Fruit fly (Drosophila melanogaster) S2 (cell line): ENCODE measurements around the gene MED20.

Source experiments
- CG8478 ChIP-seq: fragments of >200 bp; optimal IDR thresholded peaks from 2 replicates; lab custom pipeline; 2018
- CTCF ChIP-seq, 2 experiments: fragments of >200 bp; optimal IDR thresholded peaks; 2 replicates each; lab custom pipeline; 2018

- no peak for TF ChIP-seq CTCF (optimal IDR thresholded peaks at IDR 0.05; lab: Kevin White, UChicago)
- no peak for TF ChIP-seq CG8478 (lab: Kevin White, UChicago)
Observed at dm6 chr2L:8104094-8104493, 31.4 kb upstream of the MED20 start.
